Worm (Caenorhabditis elegans) whole organism, L4/young adult: ENCODE data around the gene nas-20.
"Not testable (repeated sequence)": the region's sequence is repeated elsewhere in the genome, so short reads cannot be mapped to it uniquely, and the experiment has no call there.

Experiments
- W03F9.2 ChIP-seq: fragments of 150-350 bp; optimal IDR thresholded peaks from 2 replicates; lab custom pipeline; 2014; ENCODE audit warnings: missing biosample characterization, missing genetic modification characterization
- him-1 ChIP-seq: sonication (generic microtip); optimal IDR thresholded peaks from 2 replicates; lab custom pipeline; 2016; ENCODE audit warnings: missing genotype, missing genetic modification reagents, missing genetic modification characterization, missing compliant biosample characterization

- not testable (repeated sequence) for TF ChIP-seq W03F9.2, him-1 (tag; lab: Kevin White, UChicago)
Observed at ce11 chrV:11483580-11484092, 11.5 kb upstream of the nas-20 start, which contains the start of gene col-157.
